Worm (Caenorhabditis elegans) whole organism, L4 larva: Measurements from ENCODE around the gene spe-41.

Experiments used
- D1046.2 ChIP-seq: fragments of 200-800 bp; sonication (Bioruptor generic); IDR thresholded peaks from 2 replicates; pipeline ENCODE4 v1.3.6; 2022; ENCODE audit warnings: missing genetic modification characterization, missing compliant biosample characterization
- F26F4.8 ChIP-seq: fragments of 200-800 bp; sonication (Bioruptor generic); conservative IDR thresholded peaks from 2 replicates; pipeline ENCODE4 v1.3.6; 2022; ENCODE audit warnings: missing genetic modification characterization, missing compliant biosample characterization
- duxl-1 ChIP-seq: sonication (generic microtip); optimal IDR thresholded peaks from 2 replicates; lab custom pipeline; 2016; ENCODE audit warnings: mild to moderate bottlenecking, missing genetic modification characterization, moderate library complexity, missing compliant biosample characterization; ENCODE audit not compliant: poor library complexity
- fkh-10 ChIP-seq: fragments of 150-350 bp; optimal IDR thresholded peaks from 2 replicates; lab custom pipeline; 2014; ENCODE audit warnings: missing biosample characterization, missing genetic modification reagents, missing genetic modification characterization
- mdl-1 ChIP-seq, 2 experiments: fragments of 150-350 bp in 1 of 2; sonication (generic microtip) in 1 of 2; optimal IDR thresholded peaks; 2 replicates each; lab custom pipeline; 2014 to 2017; ENCODE audit warnings: missing biosample characterization in 2 of 2, missing genetic modification characterization in 2 of 2

- no peak for TF ChIP-seq F26F4.8 (GFP tag; lab: Robert Waterston, UW)
- TF ChIP-seq fkh-10 (GFP tag; lab: Kevin White, UChicago) = no peak
- no peak for TF ChIP-seq duxl-1
- TF ChIP-seq mdl-1 (tag; optimal IDR thresholded peaks at IDR 0.05; lab: Kevin White, UChicago) = no peak
- TF ChIP-seq D1046.2 = no peak
Observed at ce11 chrIII:3390144-3390543, 53.9 kb downstream of the spe-41 start.
